Worm (Caenorhabditis elegans) whole organism, L4/young adult: ENCODE results near the gene Y72A10A.1.

ENCODE experiments used
- W03F9.2 ChIP-seq: fragments of 150-350 bp; optimal IDR thresholded peaks from 2 replicates; lab custom pipeline; 2014; ENCODE audit warnings: missing biosample characterization, missing genetic modification characterization
- dao-5 ChIP-seq: sonication (generic microtip); optimal IDR thresholded peaks from 2 replicates; lab custom pipeline; 2016; ENCODE audit warnings: missing genotype, missing genetic modification characterization, moderate library complexity, missing compliant biosample characterization
- him-1 ChIP-seq: sonication (generic microtip); optimal IDR thresholded peaks from 2 replicates; lab custom pipeline; 2016; ENCODE audit warnings: missing genotype, missing genetic modification reagents, missing genetic modification characterization, missing compliant biosample characterization

ce11 chrX:6112817-6113216 is 25.3 kb downstream of the Y72A10A.1 start, which contains the start of gene prx-3:
- no peak for TF ChIP-seq dao-5 (tag; lab: Kevin White, UChicago)
- TF ChIP-seq him-1 (tag; lab: Kevin White, UChicago): no peak
- TF ChIP-seq W03F9.2 (tag; lab: Kevin White, UChicago): no peak
